Worm (Caenorhabditis elegans): ENCODE results near the gene his-24.

- TF ChIP-seq ztf-29 (GFP tag; IDR thresholded peaks at IDR 0.05) (no peak), T22C8.4 (GFP tag; IDR thresholded peaks at IDR 0.05) (no peak), flt-1 (GFP tag; IDR thresholded peaks at IDR 0.05) (no peak), tab-1 (GFP tag; IDR thresholded peaks at IDR 0.05) (no peak)
Observed at ce11 chrX:14481637-14482036, 8.3 kb upstream of the his-24 start.

Data from whole organism, midembryonic.